Fruit fly (Drosophila melanogaster) whole organism, embryonic: ENCODE data around the gene CheB38b.

Experiments used
- Aef1 ChIP-seq: fragments of 200-800 bp; sonication (Bioruptor generic); IDR thresholded peaks from 3 replicates; pipeline ENCODE4 v1.3.6; 2022; ENCODE audit warnings: missing biosample characterization, missing genetic modification characterization
- Antp ChIP-seq: fragments of 200-800 bp; sonication (Bioruptor generic); optimal IDR thresholded peaks from 3 replicates; lab custom pipeline; 2016; ENCODE audit warnings: missing biosample characterization, missing genetic modification characterization
- Atf6 ChIP-seq: fragments of 200-800 bp; sonication (Bioruptor generic); IDR thresholded peaks from 2 replicates; pipeline ENCODE4 v1.3.6; 2022; ENCODE audit warnings: missing biosample characterization, missing genetic modification characterization
- CG12391 ChIP-seq: fragments of 200-800 bp; sonication (Bioruptor generic); optimal IDR thresholded peaks from 3 replicates; lab custom pipeline; 2018; ENCODE audit warnings: missing biosample characterization, mild to moderate bottlenecking, missing genetic modification characterization, moderate library complexity
- CG12769 ChIP-seq: fragments of 200-800 bp; sonication (Bioruptor generic); optimal IDR thresholded peaks from 2 replicates; lab custom pipeline; 2019; ENCODE audit warnings: missing biosample characterization, mild to moderate bottlenecking, missing genetic modification characterization, moderate library complexity
- CG14667 ChIP-seq: fragments of 200-800 bp; sonication (Bioruptor generic); IDR thresholded peaks from 2 replicates; pipeline ENCODE4 v1.3.6; 2022; ENCODE audit warnings: missing biosample characterization, missing genetic modification characterization
- CG15601 ChIP-seq: fragments of 200-800 bp; sonication (Bioruptor generic); optimal IDR thresholded peaks from 3 replicates; lab custom pipeline; 2019; ENCODE audit warnings: missing biosample characterization, mild to moderate bottlenecking, missing genetic modification characterization, moderate library complexity
- CG17328 ChIP-seq: fragments of 200-800 bp; sonication (Bioruptor generic); IDR thresholded peaks from 2 replicates; pipeline ENCODE4 v1.3.6; 2022; ENCODE audit warnings: missing biosample characterization, missing genetic modification characterization
- CG17359 ChIP-seq: fragments of 200-800 bp; sonication (Bioruptor generic); optimal IDR thresholded peaks from 3 replicates; lab custom pipeline; 2018; ENCODE audit warnings: missing biosample characterization, mild to moderate bottlenecking, missing genetic modification characterization, moderate library complexity
- CG18476 ChIP-seq: fragments of 200-800 bp; sonication (Bioruptor generic); optimal IDR thresholded peaks from 2 replicates; lab custom pipeline; 2016; ENCODE audit warnings: missing biosample characterization, mild to moderate bottlenecking, missing genetic modification characterization
- CG18599 ChIP-seq: fragments of 200-800 bp; sonication (Bioruptor generic); optimal IDR thresholded peaks from 3 replicates; lab custom pipeline; 2017; ENCODE audit warnings: missing biosample characterization, missing genetic modification characterization, mild to moderate bottlenecking, moderate library complexity, missing genetic modification reagents
- CG2116 ChIP-seq: fragments of 200-800 bp; sonication (Bioruptor generic); optimal IDR thresholded peaks from 3 replicates; lab custom pipeline; 2018; ENCODE audit warnings: missing biosample characterization, mild to moderate bottlenecking, missing genetic modification characterization
- CG2712 ChIP-seq: fragments of 200-800 bp; optimal IDR thresholded peaks from 3 replicates; lab custom pipeline; 2019; ENCODE audit warnings: missing biosample characterization, mild to moderate bottlenecking, missing genetic modification characterization, moderate library complexity
- CG34224 ChIP-seq: fragments of 200-800 bp; sonication (Bioruptor generic); IDR thresholded peaks from 3 replicates; pipeline ENCODE4 v1.3.6; 2022; ENCODE audit warnings: missing biosample characterization, missing genetic modification characterization; ENCODE audit not compliant: partially characterized antibody
- CG3726 ChIP-seq: fragments of 200-800 bp; sonication (Bioruptor generic); IDR thresholded peaks from 3 replicates; pipeline ENCODE4, ENCODE4 v1.3.6; 2022; ENCODE audit warnings: missing biosample characterization, missing genetic modification characterization
- CG3995 ChIP-seq: fragments of 200-800 bp; sonication (Bioruptor generic); optimal IDR thresholded peaks from 3 replicates; lab custom pipeline; 2016; ENCODE audit warnings: missing biosample characterization, missing genetic modification characterization
- CG7839 ChIP-seq: fragments of 200-800 bp; sonication (Bioruptor generic); optimal IDR thresholded peaks from 3 replicates; lab custom pipeline; 2018; ENCODE audit warnings: missing biosample characterization, mild to moderate bottlenecking, missing genetic modification characterization, moderate library complexity
- CG8765 ChIP-seq: fragments of 200-800 bp; sonication (Bioruptor generic); IDR thresholded peaks from 2 replicates; pipeline ENCODE4 v1.3.6; 2022; ENCODE audit warnings: missing biosample characterization, missing genetic modification characterization
- Camta ChIP-seq: fragments of 200-800 bp; sonication (Bioruptor generic); optimal IDR thresholded peaks from 2 replicates; lab custom pipeline; 2016; ENCODE audit warnings: missing biosample characterization, missing genetic modification characterization
- Dbx ChIP-seq: fragments of 200-800 bp; sonication (Bioruptor generic); IDR thresholded peaks from 3 replicates; pipeline ENCODE4 v1.3.6; 2022; ENCODE audit warnings: missing biosample characterization, missing genetic modification characterization
- HHEX ChIP-seq: fragments of 200-800 bp; sonication (Bioruptor generic); optimal IDR thresholded peaks from 3 replicates; lab custom pipeline; 2017; ENCODE audit warnings: missing biosample characterization, mild to moderate bottlenecking, missing genetic modification characterization, missing genetic modification reagents
- Hmx ChIP-seq: fragments of 200-800 bp; sonication (Bioruptor generic); optimal IDR thresholded peaks from 2 replicates; lab custom pipeline; 2016; ENCODE audit warnings: missing biosample characterization, missing genetic modification characterization
- Jarid2 ChIP-seq: fragments of 200-800 bp; sonication (Bioruptor generic); optimal IDR thresholded peaks from 3 replicates; lab custom pipeline; 2017; ENCODE audit warnings: mild to moderate bottlenecking, missing biosample characterization, missing genetic modification reagents, missing genetic modification characterization
- MBD-R2 ChIP-seq: fragments of 200-800 bp; sonication (Bioruptor generic); IDR thresholded peaks from 2 replicates; pipeline ENCODE4 v1.3.6; 2022; ENCODE audit warnings: missing biosample characterization, missing genetic modification characterization
- Mrtf ChIP-seq: fragments of 200-800 bp; sonication (Bioruptor generic); IDR thresholded peaks from 3 replicates; pipeline ENCODE4 v1.3.6; 2022; ENCODE audit warnings: missing biosample characterization, missing genetic modification characterization
- Sry-δ ChIP-seq: fragments of 200-800 bp; sonication (Bioruptor generic); optimal IDR thresholded peaks from 2 replicates; lab custom pipeline; 2016; ENCODE audit warnings: missing biosample characterization, missing genetic modification characterization
- al ChIP-seq: fragments of 200-800 bp; sonication (Bioruptor generic); IDR thresholded peaks from 2 replicates; pipeline ENCODE4 v1.3.6; 2022; ENCODE audit warnings: missing biosample characterization, missing genetic modification characterization
- dan ChIP-seq: fragments of 200-800 bp; sonication (Bioruptor generic); IDR thresholded peaks from 2 replicates; pipeline ENCODE4 v1.3.6; 2022; ENCODE audit warnings: missing biosample characterization, missing genetic modification characterization
- fd96Cb ChIP-seq: fragments of 200-800 bp; sonication (Bioruptor generic); optimal IDR thresholded peaks from 2 replicates; lab custom pipeline; 2018; ENCODE audit warnings: missing biosample characterization, mild to moderate bottlenecking, missing genetic modification characterization, moderate library complexity
- gt ChIP-seq: fragments of 200-800 bp; sonication (Bioruptor generic); IDR thresholded peaks from 2 replicates; pipeline ENCODE4 v1.3.6; 2022; ENCODE audit warnings: missing biosample characterization, missing genetic modification characterization
- lab ChIP-seq: fragments of 200-800 bp; sonication (Bioruptor generic); optimal IDR thresholded peaks from 3 replicates; lab custom pipeline; 2017; ENCODE audit warnings: missing biosample characterization, missing genetic modification characterization, mild to moderate bottlenecking, moderate library complexity, missing genetic modification reagents
- lmd ChIP-seq: fragments of 200-800 bp; sonication (Bioruptor generic); IDR thresholded peaks from 2 replicates; pipeline ENCODE4 v1.3.6; 2022; ENCODE audit warnings: missing biosample characterization, missing genetic modification characterization
- lola ChIP-seq, 3 experiments: fragments of >200 bp in 2 of 3; fragments of 200-800 bp in 1 of 3; sonication (Bioruptor generic) in 1 of 3; optimal IDR thresholded peaks; 2 replicates each; lab custom pipeline; 2017 to 2019; ENCODE audit warnings: missing biosample characterization in 3 of 3, missing genetic modification characterization in 3 of 3, mild to moderate bottlenecking in 1 of 3, moderate library complexity in 1 of 3
- mirr ChIP-seq: fragments of 200-800 bp; sonication (Bioruptor generic); optimal IDR thresholded peaks from 3 replicates; lab custom pipeline; 2018; ENCODE audit warnings: missing biosample characterization, mild to moderate bottlenecking, missing genetic modification characterization
- mld ChIP-seq: fragments of 200-800 bp; sonication (Bioruptor generic); IDR thresholded peaks from 3 replicates; pipeline ENCODE4 v1.3.6; 2022; ENCODE audit warnings: missing biosample characterization, missing genetic modification characterization; ENCODE audit not compliant: partially characterized antibody
- nom ChIP-seq: fragments of 200-800 bp; sonication (Bioruptor generic); optimal IDR thresholded peaks from 2 replicates; lab custom pipeline; 2017; ENCODE audit warnings: missing biosample characterization, missing genetic modification characterization, mild to moderate bottlenecking, moderate library complexity, missing genetic modification reagents
- odd ChIP-seq: fragments of 200-800 bp; sonication (Bioruptor generic); optimal IDR thresholded peaks from 2 replicates; lab custom pipeline; 2017; ENCODE audit warnings: missing biosample characterization, mild to moderate bottlenecking, missing genetic modification characterization
- pan ChIP-seq, 4 experiments: fragments of >200 bp in 3 of 4; fragments of 200-800 bp in 1 of 4; sonication (Bioruptor generic) in 1 of 4; optimal IDR thresholded peaks in 3 of 4; IDR thresholded peaks in 1 of 4; 2 replicates each; pipeline versions ENCODE4 v1.3.6 to Lab custom; 2017 to 2022; ENCODE audit warnings: missing biosample characterization in 2 of 4, missing genetic modification characterization in 2 of 4, mixed read lengths in 1 of 4
- pb ChIP-seq: fragments of 200-800 bp; sonication (Bioruptor generic); optimal IDR thresholded peaks from 3 replicates; lab custom pipeline; 2016; ENCODE audit warnings: missing biosample characterization, missing genetic modification characterization
- phol ChIP-seq: fragments of 200-800 bp; sonication (Bioruptor generic); optimal IDR thresholded peaks from 3 replicates; lab custom pipeline; 2018; ENCODE audit warnings: missing biosample characterization, mild to moderate bottlenecking, missing genetic modification characterization, moderate library complexity
- shn ChIP-seq: fragments of 200-800 bp; sonication (Bioruptor generic); optimal IDR thresholded peaks from 3 replicates; lab custom pipeline; 2016; ENCODE audit warnings: missing biosample characterization, missing genetic modification characterization
- sima ChIP-seq: fragments of 200-800 bp; sonication (Bioruptor generic); optimal IDR thresholded peaks from 2 replicates; lab custom pipeline; 2016; ENCODE audit warnings: missing biosample characterization, missing genetic modification characterization
- slbo ChIP-seq: fragments of 200-800 bp; sonication (Bioruptor generic); IDR thresholded peaks from 2 replicates; pipeline ENCODE4 v1.3.6; 2022; ENCODE audit warnings: missing biosample characterization, missing genetic modification characterization
- stc ChIP-seq: fragments of 200-800 bp; sonication (Bioruptor generic); IDR thresholded peaks from 2 replicates; pipeline ENCODE4 v1.3.6; 2022; ENCODE audit warnings: missing biosample characterization, missing genetic modification characterization
- tna ChIP-seq: fragments of 200-800 bp; sonication (Bioruptor generic); IDR thresholded peaks from 2 replicates; pipeline ENCODE4 v1.3.6; 2022; ENCODE audit warnings: missing biosample characterization, missing genetic modification characterization; ENCODE audit not compliant: partially characterized antibody
- unc-4 ChIP-seq: fragments of 200-800 bp; sonication (Bioruptor generic); IDR thresholded peaks from 2 replicates; pipeline ENCODE4 v1.3.6; 2022; ENCODE audit warnings: missing biosample characterization, missing genetic modification characterization; ENCODE audit not compliant: partially characterized antibody
- vvl ChIP-seq: fragments of 200-800 bp; sonication (Bioruptor generic); IDR thresholded peaks from 2 replicates; pipeline ENCODE4 v1.3.6; 2022; ENCODE audit warnings: missing biosample characterization, missing genetic modification characterization

Gene CheB38b

dm6 chr2L:20796758-20797514 lies 20.1 kb downstream of the CheB38b start, which contains the start of gene vari (continued):
- peak; percentile 44; the same call in 2 of the 3 replicates for TF ChIP-seq Aef1
- TF ChIP-seq CG17359 (tag; lab: Kevin White, UChicago) = peak; percentile 1
- peak; percentile 84 for TF ChIP-seq Jarid2 (GFP tag; lab: Kevin White, UChicago)
- TF ChIP-seq CG2116 = peak; percentile 60
- peak; percentile 53 for TF ChIP-seq phol
- TF ChIP-seq CG34224 = peak; percentile 12; the same call in 1 of the 3 replicates
- no peak for TF ChIP-seq pan (optimal IDR thresholded peaks at IDR 0.05; lab: Kevin White, UChicago)
- TF ChIP-seq pan (GFP tag; optimal IDR thresholded peaks at IDR 0.05 in 1 of 2, IDR thresholded peaks at IDR 0.05 in 1 of 2) = peak in 1 of 2 experiments; percentile 18
- TF ChIP-seq CG7839 (tag; lab: Kevin White, UChicago) = no peak
- TF ChIP-seq tna = 0 out of 2 replicates have a peak, but pooled peaks have one; percentile 26
- TF ChIP-seq CG8765 (GFP tag; lab: Robert Waterston, UW) = no peak
- TF ChIP-seq CG18476 = peak; percentile 19
- no peak for TF ChIP-seq CG15601
- no peak for TF ChIP-seq shn (GFP tag; lab: Kevin White, UChicago)
- no peak; the same call in 1 of the 2 replicates for TF ChIP-seq MBD-R2 (GFP tag; lab: Robert Waterston, UW)
- TF ChIP-seq CG12391 = no peak
- TF ChIP-seq stc = peak; percentile 13; the same call in 1 of the 2 replicates
- no peak for TF ChIP-seq slbo
- peak in 1 of 3 experiments; percentile 36 for TF ChIP-seq lola (GFP tag; optimal IDR thresholded peaks at IDR 0.05; lab: Kevin White, UChicago)
- no peak for TF ChIP-seq CG14667 (GFP tag; lab: Robert Waterston, UW)
- no peak for TF ChIP-seq sima (GFP tag; lab: Kevin White, UChicago)
- no peak for TF ChIP-seq Camta
- TF ChIP-seq fd96Cb (tag; lab: Kevin White, UChicago) = no peak
- TF ChIP-seq Atf6 (GFP tag; lab: Robert Waterston, UW) = 0 out of 2 replicates have a peak, but pooled peaks have one; percentile 17
- peak; percentile 18 for TF ChIP-seq pb (GFP tag; lab: Kevin White, UChicago)
- TF ChIP-seq CG3726 = no peak
- peak; percentile 1 for TF ChIP-seq mirr (GFP tag; lab: Kevin White, UChicago)
- TF ChIP-seq CG3995 (GFP tag; lab: Kevin White, UChicago) = no peak
- no peak for TF ChIP-seq Antp (GFP tag; lab: Kevin White, UChicago)
- peak; percentile 33; the same call in 1 of the 2 replicates for TF ChIP-seq vvl (GFP tag; lab: Robert Waterston, UW)
- peak; percentile 7 for TF ChIP-seq CG18599 (GFP tag; lab: Kevin White, UChicago)
- TF ChIP-seq odd (GFP tag; lab: Kevin White, UChicago) = no peak
- TF ChIP-seq dan (GFP tag; lab: Robert Waterston, UW) = no peak
- peak; percentile 17 for TF ChIP-seq Hmx (GFP tag; lab: Kevin White, UChicago)
- TF ChIP-seq HHEX (GFP tag; lab: Kevin White, UChicago) = no peak
- TF ChIP-seq nom (GFP tag; lab: Kevin White, UChicago) = peak; percentile 47
- no peak for TF ChIP-seq al
- TF ChIP-seq unc-4 (GFP tag; lab: Robert Waterston, UW) = peak; percentile 31; the same call in 1 of the 2 replicates
- no peak for TF ChIP-seq CG17328 (GFP tag; lab: Robert Waterston, UW)
- peak; percentile 28 for TF ChIP-seq lab (GFP tag; lab: Kevin White, UChicago)
- TF ChIP-seq lmd = no peak
- TF ChIP-seq gt = no peak
- TF ChIP-seq Mrtf = 0 out of 3 replicates have a peak, but pooled peaks have one; percentile 12
- TF ChIP-seq Sry-δ (GFP tag; lab: Kevin White, UChicago) = no peak
- TF ChIP-seq mld = no peak
- no peak for TF ChIP-seq CG2712
- TF ChIP-seq CG12769 (tag; lab: Kevin White, UChicago) = peak; percentile 40
- peak; percentile 40; the same call in 2 of the 3 replicates for TF ChIP-seq Dbx (GFP tag; lab: Robert Waterston, UW)
